Worm (Caenorhabditis elegans): ENCODE data around the gene col-143.

DNA sequence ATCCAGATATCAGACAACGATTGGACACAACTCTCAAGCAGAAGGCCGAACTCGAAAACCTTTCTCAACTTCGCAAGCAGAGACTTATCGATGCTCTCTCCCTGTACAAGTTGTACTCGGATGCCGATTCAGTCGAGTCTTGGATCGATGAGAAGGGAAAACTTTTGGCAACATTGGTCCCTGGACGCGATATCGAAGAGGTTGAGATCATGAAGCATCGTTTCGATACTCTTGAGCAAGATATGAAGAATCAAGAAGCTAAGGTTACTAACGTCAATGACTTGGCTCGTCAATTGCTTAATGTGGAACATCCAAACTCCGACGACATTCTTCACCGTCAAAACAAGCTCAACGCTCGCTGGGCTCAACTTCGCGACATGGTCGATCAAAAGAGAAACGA, 49.6 kb downstream of the col-143 start:
- TF ChIP-seq dao-5 (tag; optimal IDR thresholded peaks at IDR 0.05) (no peak), W03F9.2 (tag; optimal IDR thresholded peaks at IDR 0.05) (no peak)

Measured in whole organism, L4/young adult.